Worm (Caenorhabditis elegans) whole organism, L4 larva: ENCODE data around the gene gpa-11.

Source experiments
- F26F4.8 ChIP-seq: fragments of 200-800 bp; sonication (Bioruptor generic); conservative IDR thresholded peaks from 2 replicates; pipeline ENCODE4 v1.3.6; 2022; ENCODE audit warnings: missing genetic modification characterization, missing compliant biosample characterization
- ceh-28 ChIP-seq: fragments of 150-350 bp; optimal IDR thresholded peaks from 2 replicates; lab custom pipeline; 2014; ENCODE audit warnings: missing biosample characterization, missing genetic modification reagents, missing genetic modification characterization
- lin-13 ChIP-seq: fragments of 150-350 bp; optimal IDR thresholded peaks from 2 replicates; lab custom pipeline; 2014; ENCODE audit warnings: missing biosample characterization, missing genetic modification reagents, missing genetic modification characterization
- lsy-2 ChIP-seq, 2 experiments: fragments of 150-350 bp in 1 of 2; sonication (generic microtip) in 1 of 2; optimal IDR thresholded peaks; 2 replicates each; lab custom pipeline; 2014 to 2017; ENCODE audit warnings: missing biosample characterization in 2 of 2, missing genetic modification characterization in 2 of 2
- mdl-1 ChIP-seq, 2 experiments: fragments of 150-350 bp in 1 of 2; sonication (generic microtip) in 1 of 2; optimal IDR thresholded peaks; 2 replicates each; lab custom pipeline; 2014 to 2017; ENCODE audit warnings: missing biosample characterization in 2 of 2, missing genetic modification characterization in 2 of 2
- mep-1 ChIP-seq: fragments of 150-350 bp; sonication (generic microtip); optimal IDR thresholded peaks from 3 replicates; lab custom pipeline; 2014; ENCODE audit warnings: missing biosample characterization, missing genetic modification characterization

- TF ChIP-seq mep-1 (tag; lab: Kevin White, UChicago): no peak
- TF ChIP-seq ceh-28 (tag; lab: Kevin White, UChicago): no peak
- no peak for TF ChIP-seq F26F4.8 (GFP tag; lab: Robert Waterston, UW)
- no peak for TF ChIP-seq lsy-2 (tag; optimal IDR thresholded peaks at IDR 0.05; lab: Kevin White, UChicago)
- TF ChIP-seq mdl-1 (tag; optimal IDR thresholded peaks at IDR 0.05; lab: Kevin White, UChicago): no peak
- TF ChIP-seq lin-13: no peak
Measured at ce11 chrII:4284305-4285193, 37.6 kb downstream of the gpa-11 start.
